Fruit fly (Drosophila melanogaster): ENCODE data around the gene CG33189.

DNA sequence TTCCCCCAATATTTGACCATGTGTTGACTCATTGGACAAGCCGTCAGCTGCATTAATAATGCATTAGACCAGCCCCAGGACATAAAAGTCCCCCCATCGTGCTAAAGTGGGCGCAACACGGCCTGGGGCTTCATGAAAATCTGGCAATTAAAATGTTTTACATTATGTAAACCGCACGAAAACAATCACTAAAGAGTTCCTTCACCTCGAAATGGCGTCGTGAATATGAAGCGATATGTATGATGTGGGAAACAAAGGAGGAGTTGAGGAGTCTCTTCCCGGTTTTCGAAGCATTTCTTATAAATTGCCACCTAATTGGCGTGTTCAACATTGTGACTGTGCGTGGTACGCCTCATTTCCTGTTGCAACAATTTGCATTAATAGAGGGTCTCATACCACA is 37.9 kb downstream of the CG33189 start:
- TF ChIP-seq cnc (optimal IDR thresholded peaks at IDR 0.05) (no peak), CG12768 (GFP tag; optimal IDR thresholded peaks at IDR 0.05) (no peak), Clk (GFP tag; optimal IDR thresholded peaks at IDR 0.05) (no peak), tj (GFP tag; optimal IDR thresholded peaks at IDR 0.05) (no peak), CG7101 (tag; optimal IDR thresholded peaks at IDR 0.05) (no peak)
